Worm (Caenorhabditis elegans): ENCODE data around the gene T12G3.6.

- TF ChIP-seq dao-5 (tag; optimal IDR thresholded peaks at IDR 0.05) (no peak), W03F9.2 (tag; optimal IDR thresholded peaks at IDR 0.05) (peak; percentile 8), him-1 (tag; optimal IDR thresholded peaks at IDR 0.05) (no peak)
Measured at ce11 chrIV:12078907-12079523, 47.9 kb upstream of the T12G3.6 start, which contains the start of gene lex-1.
